Fruit fly (Drosophila melanogaster): ENCODE measurements around the gene CG10602.

The CG10602 gene

DNA sequence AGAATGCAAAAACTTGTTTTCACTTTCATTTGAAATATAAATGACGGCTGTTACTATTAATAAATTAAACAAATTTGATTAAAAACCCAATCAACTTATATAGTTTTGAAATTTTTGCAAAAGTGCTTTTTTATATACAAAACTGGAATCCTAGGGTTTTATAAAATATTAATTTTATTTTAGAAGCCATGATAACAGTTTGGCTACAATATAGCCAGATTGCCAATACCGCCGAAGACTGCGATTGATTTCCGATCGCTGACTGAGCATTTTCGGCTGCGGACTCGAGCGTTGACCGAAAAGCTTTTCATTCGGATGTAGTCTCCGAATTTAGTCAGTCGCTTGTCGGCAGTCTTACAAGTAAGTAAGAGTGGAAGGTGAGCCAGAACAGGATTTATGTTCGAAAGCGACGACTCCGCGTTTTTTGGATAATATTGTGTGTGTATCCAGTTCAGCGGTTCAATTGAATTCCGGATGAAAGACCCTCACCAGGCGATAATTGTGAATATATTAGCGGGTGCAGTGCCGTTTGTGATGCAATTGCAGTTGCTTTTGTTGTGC, 35.7 kb downstream of the CG10602 start, which contains the start of gene Ugt36D1 (continued):
- TF ChIP-seq Sox14 (GFP tag; optimal IDR thresholded peaks at IDR 0.05) (no peak), lz (GFP tag; optimal IDR thresholded peaks at IDR 0.05) (peak; percentile 7), CG15336 (GFP tag; IDR thresholded peaks at IDR 0.05) (peak; percentile 37; the same call in 1 of the 2 replicates), CG6854 (GFP tag; optimal IDR thresholded peaks at IDR 0.05) (peak; percentile 76), OdsH (GFP tag; optimal IDR thresholded peaks at IDR 0.05) (no peak), Hr39 (GFP tag; optimal IDR thresholded peaks at IDR 0.05) (no peak), Sox102F (GFP tag; optimal IDR thresholded peaks at IDR 0.05) (peak; percentile 4), ss (GFP tag; optimal IDR thresholded peaks at IDR 0.05) (no peak), acj6 (GFP tag; optimal IDR thresholded peaks at IDR 0.05) (no peak), CG8319 (GFP tag; optimal IDR thresholded peaks at IDR 0.05) (no peak), Hr38 (GFP tag; optimal IDR thresholded peaks at IDR 0.05) (no peak), CG4318 (GFP tag; optimal IDR thresholded peaks at IDR 0.05) (no peak), CG11294 (GFP tag; IDR thresholded peaks at IDR 0.05) (no peak), CG10631 (GFP tag; optimal IDR thresholded peaks at IDR 0.05) (no peak), spab (GFP tag; optimal IDR thresholded peaks at IDR 0.05) (no peak), cyc (GFP tag; optimal IDR thresholded peaks at IDR 0.05) (no peak), Lpt (GFP tag; optimal IDR thresholded peaks at IDR 0.05) (no peak), CG11762 (GFP tag; optimal IDR thresholded peaks at IDR 0.05; ENCODE audit: insufficient read depth) (no peak), CG16779 (tag; optimal IDR thresholded peaks at IDR 0.05) (no peak), pdm3 (GFP tag; optimal IDR thresholded peaks at IDR 0.05) (no peak), svp (GFP tag) (peak; percentile 82), achi (GFP tag; optimal IDR thresholded peaks at IDR 0.05) (no peak), CG7368 (GFP tag; optimal IDR thresholded peaks at IDR 0.05) (no peak), vri (GFP tag; optimal IDR thresholded peaks at IDR 0.05) (peak; percentile 82), Met (GFP tag; optimal IDR thresholded peaks at IDR 0.05) (no peak), fkh (GFP tag; optimal IDR thresholded peaks at IDR 0.05) (no peak), eg (GFP tag; IDR thresholded peaks at IDR 0.05) (no peak), fd59A (GFP tag; optimal IDR thresholded peaks at IDR 0.05) (no peak), Ets21C (GFP tag; optimal IDR thresholded peaks at IDR 0.05) (no peak)

DNA sequence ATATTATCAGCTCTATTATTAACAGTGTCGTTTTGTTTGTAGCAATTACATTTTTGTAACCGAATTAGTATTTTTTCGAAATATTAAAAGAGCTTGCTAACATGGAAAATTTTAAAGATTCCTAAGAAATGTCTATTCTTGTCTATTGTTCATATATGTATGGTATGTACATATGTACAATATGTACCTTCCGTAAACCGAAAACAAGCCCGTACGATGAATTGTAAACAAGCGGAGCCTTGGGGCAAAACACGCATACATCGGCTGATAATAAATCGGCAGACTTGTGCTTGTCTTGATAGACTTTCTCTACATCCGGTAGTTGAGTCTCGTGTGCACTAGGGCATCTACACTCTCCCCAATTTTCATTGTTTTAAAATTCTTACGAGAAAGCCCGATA, 36.2 kb downstream of the CG10602 start:
- TF ChIP-seq CG10631 (GFP tag; optimal IDR thresholded peaks at IDR 0.05) = no peak
- TF ChIP-seq fkh (GFP tag; optimal IDR thresholded peaks at IDR 0.05) = peak; percentile 73
- TF ChIP-seq CG8632 (GFP tag; optimal IDR thresholded peaks at IDR 0.05) = peak; percentile 3

DNA sequence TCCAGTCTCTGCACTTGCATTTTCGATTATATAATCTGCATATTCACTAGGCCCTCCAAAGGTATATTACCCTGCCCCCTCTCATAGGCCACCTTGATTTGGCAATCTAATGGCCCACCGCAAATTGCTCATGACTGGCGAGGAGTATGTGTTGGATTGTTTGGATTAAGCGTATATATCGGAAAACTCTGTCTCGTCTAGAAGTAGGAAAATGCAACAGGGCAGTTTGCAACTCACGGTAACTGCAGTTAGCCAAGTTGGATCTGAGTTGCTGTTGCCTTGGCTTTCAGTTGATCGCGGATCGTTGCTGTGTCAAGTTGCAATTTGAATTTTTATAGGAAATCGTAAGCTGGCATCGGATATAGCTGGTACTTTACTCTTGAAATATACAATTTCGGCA, 40.0 kb downstream of the CG10602 start, which contains the start of gene Ugt36F1:
Ugt36F1 (plus strand) TSS at position 301 of the 400 bp plus-strand sequence.
- TF ChIP-seq CG6792 (GFP tag; optimal IDR thresholded peaks at IDR 0.05) (no peak), CG3032 (tag; optimal IDR thresholded peaks at IDR 0.05) (no peak), acj6 (GFP tag; optimal IDR thresholded peaks at IDR 0.05) (no peak), Hr39 (GFP tag; optimal IDR thresholded peaks at IDR 0.05) (no peak), Hr38 (GFP tag; optimal IDR thresholded peaks at IDR 0.05) (no peak), Sox14 (GFP tag; optimal IDR thresholded peaks at IDR 0.05) (no peak), CG8632 (GFP tag; optimal IDR thresholded peaks at IDR 0.05) (no peak), CG4318 (GFP tag; optimal IDR thresholded peaks at IDR 0.05) (no peak), CG31627 (GFP tag; optimal IDR thresholded peaks at IDR 0.05) (no peak), Eip78C (GFP tag) (no peak), CG6808 (GFP tag; optimal IDR thresholded peaks at IDR 0.05) (no peak), dac (GFP tag; optimal IDR thresholded peaks at IDR 0.05) (no peak), CG1621 (tag; optimal IDR thresholded peaks at IDR 0.05) (no peak), CG11902 (GFP tag; optimal IDR thresholded peaks at IDR 0.05) (no peak)
